Fruit fly (Drosophila melanogaster) whole organism, embryonic: ENCODE measurements around the gene lmd.

Experiments used
- Abd-B ChIP-seq: fragments of 200-800 bp; sonication (Bioruptor generic); optimal IDR thresholded peaks from 2 replicates; lab custom pipeline; 2018; ENCODE audit warnings: missing biosample characterization, mild to moderate bottlenecking, missing genetic modification characterization, moderate library complexity
- Blimp-1 ChIP-seq: fragments of 200-800 bp; sonication (Bioruptor generic); optimal IDR thresholded peaks from 3 replicates; lab custom pipeline; 2018; ENCODE audit warnings: missing biosample characterization, missing genetic modification characterization, mild to moderate bottlenecking, moderate library complexity, missing genetic modification reagents
- CG10267 ChIP-seq: fragments of 200-800 bp; sonication (Bioruptor generic); optimal IDR thresholded peaks from 2 replicates; lab custom pipeline; 2018; ENCODE audit warnings: missing biosample characterization, mild to moderate bottlenecking, missing genetic modification characterization, moderate library complexity
- CG11085 ChIP-seq: fragments of 200-800 bp; sonication (Bioruptor generic); IDR thresholded peaks from 2 replicates; pipeline ENCODE4 v1.3.6; 2022; ENCODE audit warnings: missing biosample characterization, missing genetic modification characterization
- CG11093 ChIP-seq: fragments of 200-800 bp; sonication (Bioruptor generic); IDR thresholded peaks from 3 replicates; pipeline ENCODE4 v1.3.6; 2022; ENCODE audit warnings: missing biosample characterization, missing genetic modification characterization
- CG12071 ChIP-seq: fragments of 200-800 bp; sonication (Bioruptor generic); optimal IDR thresholded peaks from 3 replicates; lab custom pipeline; 2018; ENCODE audit warnings: missing biosample characterization, mild to moderate bottlenecking, missing genetic modification characterization
- CG12744 ChIP-seq: fragments of 200-800 bp; sonication (Bioruptor generic); optimal IDR thresholded peaks from 2 replicates; lab custom pipeline; 2016; ENCODE audit warnings: missing biosample characterization, missing genetic modification characterization
- CG1529 ChIP-seq: fragments of 200-800 bp; sonication (Bioruptor generic); optimal IDR thresholded peaks from 3 replicates; lab custom pipeline; 2018; ENCODE audit warnings: missing biosample characterization, missing genetic modification characterization
- CG17359 ChIP-seq: fragments of 200-800 bp; sonication (Bioruptor generic); optimal IDR thresholded peaks from 3 replicates; lab custom pipeline; 2018; ENCODE audit warnings: missing biosample characterization, mild to moderate bottlenecking, missing genetic modification characterization, moderate library complexity
- CG18262 ChIP-seq: fragments of 200-800 bp; optimal IDR thresholded peaks from 3 replicates; lab custom pipeline; 2019; ENCODE audit warnings: missing biosample characterization, mild to moderate bottlenecking, missing genetic modification characterization, moderate library complexity
- CG3065 ChIP-seq: fragments of 200-800 bp; sonication (Bioruptor generic); optimal IDR thresholded peaks from 2 replicates; lab custom pipeline; 2016; ENCODE audit warnings: missing biosample characterization, missing genetic modification characterization
- CG31365 ChIP-seq: fragments of 200-800 bp; sonication (Bioruptor generic); optimal IDR thresholded peaks from 2 replicates; lab custom pipeline; 2018; ENCODE audit warnings: missing biosample characterization, mild to moderate bottlenecking, missing genetic modification characterization
- CG34422 ChIP-seq: fragments of 200-800 bp; sonication (Bioruptor generic); IDR thresholded peaks from 3 replicates; pipeline ENCODE4 v1.3.6; 2022; ENCODE audit warnings: missing biosample characterization, missing genetic modification characterization
- CG4282 ChIP-seq: fragments of 200-800 bp; sonication (Bioruptor generic); optimal IDR thresholded peaks from 2 replicates; lab custom pipeline; 2016; ENCODE audit warnings: missing biosample characterization, missing genetic modification characterization
- CG4360 ChIP-seq: fragments of 200-800 bp; sonication (Bioruptor generic); IDR thresholded peaks from 2 replicates; pipeline ENCODE4 v1.3.6; 2022; ENCODE audit warnings: missing biosample characterization, missing genetic modification characterization
- CG4730 ChIP-seq: fragments of 200-800 bp; sonication (Bioruptor generic); IDR thresholded peaks from 2 replicates; pipeline ENCODE4 v1.3.6; 2022; ENCODE audit warnings: missing biosample characterization, missing genetic modification characterization
- CG7963 ChIP-seq: fragments of 200-800 bp; sonication (Bioruptor generic); IDR thresholded peaks from 3 replicates; pipeline ENCODE4 v1.3.6; 2022; ENCODE audit warnings: missing biosample characterization, missing genetic modification characterization; ENCODE audit not compliant: partially characterized antibody
- Dek ChIP-seq: fragments of 200-800 bp; sonication (Bioruptor generic); optimal IDR thresholded peaks from 3 replicates; lab custom pipeline; 2019; ENCODE audit warnings: missing biosample characterization, mild to moderate bottlenecking, missing genetic modification characterization, moderate library complexity
- Dp ChIP-seq: fragments of 200-800 bp; sonication (Bioruptor generic); optimal IDR thresholded peaks from 2 replicates; lab custom pipeline; 2018; ENCODE audit warnings: missing biosample characterization, mild to moderate bottlenecking, missing genetic modification characterization, moderate library complexity
- Ets65A ChIP-seq: fragments of 200-800 bp; sonication (Bioruptor generic); peaks from one replicate; lab custom pipeline; 2016; ENCODE audit warnings: missing biosample characterization, missing genetic modification characterization
- Fer1 ChIP-seq: fragments of 200-800 bp; sonication (Bioruptor generic); optimal IDR thresholded peaks from 2 replicates; lab custom pipeline; 2017; ENCODE audit warnings: missing biosample characterization, mild to moderate bottlenecking, missing genetic modification characterization
- Hr39 ChIP-seq: fragments of >200 bp; optimal IDR thresholded peaks from 2 replicates; lab custom pipeline; 2017
- Myb ChIP-seq: fragments of 200-800 bp; sonication (Bioruptor generic); optimal IDR thresholded peaks from 2 replicates; lab custom pipeline; 2016; ENCODE audit warnings: missing biosample characterization, missing genetic modification characterization
- NK7.1 ChIP-seq: fragments of 200-800 bp; sonication (Bioruptor generic); optimal IDR thresholded peaks from 3 replicates; lab custom pipeline; 2016; ENCODE audit warnings: missing biosample characterization, missing genetic modification characterization
- Opbp ChIP-seq: fragments of 200-800 bp; sonication (Bioruptor generic); IDR thresholded peaks from 3 replicates; pipeline ENCODE4 v1.3.6; 2022; ENCODE audit warnings: missing biosample characterization, missing genetic modification characterization; ENCODE audit not compliant: partially characterized antibody
- Sox102F ChIP-seq: fragments of 200-800 bp; sonication (Bioruptor generic); optimal IDR thresholded peaks from 2 replicates; lab custom pipeline; 2018; ENCODE audit warnings: missing biosample characterization, mild to moderate bottlenecking, missing genetic modification characterization, moderate library complexity
- Spps ChIP-seq: fragments of 200-800 bp; sonication (Bioruptor generic); optimal IDR thresholded peaks from 2 replicates; lab custom pipeline; 2018; ENCODE audit warnings: missing biosample characterization, mild to moderate bottlenecking, missing genetic modification characterization
- Sry-β ChIP-seq: fragments of 200-800 bp; sonication (Bioruptor generic); optimal IDR thresholded peaks from 2 replicates; lab custom pipeline; 2018; ENCODE audit warnings: missing biosample characterization, mild to moderate bottlenecking, missing genetic modification characterization, moderate library complexity
- bcd ChIP-seq: fragments of 200-800 bp; sonication (Bioruptor generic); optimal IDR thresholded peaks from 2 replicates; lab custom pipeline; 2017; ENCODE audit warnings: missing biosample characterization, mild to moderate bottlenecking, missing genetic modification characterization
- bsh ChIP-seq, 2 experiments: fragments of 200-800 bp; sonication (Bioruptor generic); optimal IDR thresholded peaks; 2 replicates each; lab custom pipeline; 2017 to 2018; ENCODE audit warnings: mild to moderate bottlenecking in 2 of 2, missing biosample characterization in 2 of 2, missing genetic modification characterization in 2 of 2, moderate library complexity in 1 of 2
- da ChIP-seq: fragments of 200-800 bp; sonication (Bioruptor generic); optimal IDR thresholded peaks from 2 replicates; lab custom pipeline; 2016; ENCODE audit warnings: missing biosample characterization, missing genetic modification characterization
- dan ChIP-seq: fragments of 200-800 bp; sonication (Bioruptor generic); IDR thresholded peaks from 2 replicates; pipeline ENCODE4 v1.3.6; 2022; ENCODE audit warnings: missing biosample characterization, missing genetic modification characterization
- dmrt11E ChIP-seq: fragments of 200-800 bp; sonication (Bioruptor generic); optimal IDR thresholded peaks from 3 replicates; lab custom pipeline; 2018; ENCODE audit warnings: missing biosample characterization, mild to moderate bottlenecking, missing genetic modification characterization, moderate library complexity
- eyg ChIP-seq: fragments of 200-800 bp; sonication (Bioruptor generic); optimal IDR thresholded peaks from 3 replicates; lab custom pipeline; 2016; ENCODE audit warnings: missing biosample characterization, missing genetic modification characterization
- fru ChIP-seq: fragments of >200 bp; optimal IDR thresholded peaks from 2 replicates; lab custom pipeline; 2017
- gem ChIP-seq: fragments of 200-800 bp; sonication (Bioruptor generic); optimal IDR thresholded peaks from 2 replicates; lab custom pipeline; 2019; ENCODE audit warnings: missing biosample characterization, mild to moderate bottlenecking, missing genetic modification characterization, moderate library complexity
- kah ChIP-seq: fragments of 200-800 bp; sonication (Bioruptor generic); optimal IDR thresholded peaks from 2 replicates; lab custom pipeline; 2018; ENCODE audit warnings: missing biosample characterization, mild to moderate bottlenecking, missing genetic modification characterization
- kni ChIP-seq: fragments of 200-800 bp; sonication (Bioruptor generic); optimal IDR thresholded peaks from 3 replicates; lab custom pipeline; 2017; ENCODE audit warnings: mild to moderate bottlenecking, missing biosample characterization, missing genetic modification reagents, missing genetic modification characterization
- lilli ChIP-seq: fragments of 200-800 bp; sonication (Bioruptor generic); optimal IDR thresholded peaks from 3 replicates; lab custom pipeline; 2016; ENCODE audit warnings: missing biosample characterization, missing genetic modification characterization
- nau ChIP-seq: fragments of 200-800 bp; sonication (Bioruptor generic); optimal IDR thresholded peaks from 3 replicates; lab custom pipeline; 2017; ENCODE audit warnings: missing biosample characterization, mild to moderate bottlenecking, missing genetic modification characterization, missing genetic modification reagents
- onecut ChIP-seq: fragments of 200-800 bp; sonication (Bioruptor generic); IDR thresholded peaks from 2 replicates; pipeline ENCODE4 v1.3.6; 2022; ENCODE audit warnings: missing biosample characterization, missing genetic modification characterization
- run ChIP-seq: fragments of 200-800 bp; sonication (Bioruptor generic); optimal IDR thresholded peaks from 3 replicates; lab custom pipeline; 2018; ENCODE audit warnings: missing biosample characterization, mild to moderate bottlenecking, missing genetic modification characterization
- schlank ChIP-seq: fragments of 200-800 bp; sonication (Bioruptor generic); optimal IDR thresholded peaks from 2 replicates; lab custom pipeline; 2018; ENCODE audit warnings: missing biosample characterization, mild to moderate bottlenecking, missing genetic modification characterization
- sob ChIP-seq: fragments of 200-800 bp; sonication (Bioruptor generic); IDR thresholded peaks from 2 replicates; pipeline ENCODE4 v1.3.6; 2022; ENCODE audit warnings: missing biosample characterization, missing genetic modification characterization
- sqz ChIP-seq: fragments of 200-800 bp; sonication (Bioruptor generic); optimal IDR thresholded peaks from 3 replicates; lab custom pipeline; 2018; ENCODE audit warnings: missing biosample characterization, mild to moderate bottlenecking, missing genetic modification characterization
- trh ChIP-seq: fragments of 200-800 bp; sonication (Bioruptor generic); optimal IDR thresholded peaks from 2 replicates; lab custom pipeline; 2016; ENCODE audit warnings: missing biosample characterization, missing genetic modification characterization
- unc-4 ChIP-seq: fragments of 200-800 bp; sonication (Bioruptor generic); IDR thresholded peaks from 2 replicates; pipeline ENCODE4 v1.3.6; 2022; ENCODE audit warnings: missing biosample characterization, missing genetic modification characterization; ENCODE audit not compliant: partially characterized antibody
- vnd ChIP-seq: fragments of 200-800 bp; sonication (Bioruptor generic); IDR thresholded peaks from 3 replicates; pipeline ENCODE4 v1.3.6; 2022; ENCODE audit warnings: missing biosample characterization, missing genetic modification characterization; ENCODE audit not compliant: partially characterized antibody
- wek ChIP-seq: fragments of 200-800 bp; sonication (Bioruptor generic); optimal IDR thresholded peaks from 3 replicates; lab custom pipeline; 2018; ENCODE audit warnings: missing biosample characterization, mild to moderate bottlenecking, missing genetic modification characterization, moderate library complexity
- zen2 ChIP-seq: fragments of 200-800 bp; sonication (Bioruptor generic); IDR thresholded peaks from 3 replicates; pipeline ENCODE4 v1.3.6; 2022; ENCODE audit warnings: missing biosample characterization, missing genetic modification characterization; ENCODE audit not compliant: partially characterized antibody

The lmd gene

dm6 chr3R:23053936-23054335 is 27.4 kb upstream of the lmd start, which contains the start of gene p53 (continued):
- TF ChIP-seq Dp (GFP tag; lab: Kevin White, UChicago) (peak; percentile 84), lilli (GFP tag; lab: Kevin White, UChicago) (peak; percentile 47), trh (GFP tag; lab: Kevin White, UChicago) (peak; percentile 47), vnd (GFP tag; lab: Robert Waterston, UW) (peak; percentile 59; the same call in 2 of the 3 replicates), da (peak; percentile 28), dan (GFP tag; lab: Robert Waterston, UW) (no peak), Abd-B (GFP tag; lab: Kevin White, UChicago) (peak; percentile 61), CG34422 (peak; percentile 68; the same call in 2 of the 3 replicates), kni (peak; percentile 26), onecut (GFP tag; lab: Robert Waterston, UW) (peak; percentile 74), CG18262 (tag; lab: Kevin White, UChicago) (peak; percentile 60), zen2 (GFP tag; lab: Robert Waterston, UW) (peak; percentile 64; the same call in 2 of the 3 replicates), Dek (tag; lab: Kevin White, UChicago) (peak; percentile 37), wek (GFP tag; lab: Kevin White, UChicago) (peak; percentile 81), schlank (tag; lab: Kevin White, UChicago) (peak; percentile 74), dmrt11E (tag; lab: Kevin White, UChicago) (peak; percentile 62), CG11093 (GFP tag; lab: Robert Waterston, UW) (no peak), gem (tag; lab: Kevin White, UChicago) (no peak), run (tag; lab: Kevin White, UChicago) (no peak), fru (no peak), CG12744 (GFP tag; lab: Kevin White, UChicago) (peak; percentile 78), CG31365 (tag; lab: Kevin White, UChicago) (peak; percentile 66), Fer1 (GFP tag; lab: Kevin White, UChicago) (peak; percentile 82), sqz (GFP tag; lab: Kevin White, UChicago) (peak; percentile 45), eyg (peak; percentile 68), Sox102F (peak; percentile 30), nau (peak; percentile 86), Sry-β (GFP tag; lab: Kevin White, UChicago) (peak; percentile 36), CG11085 (peak; percentile 70), CG4282 (GFP tag; lab: Kevin White, UChicago) (peak; percentile 30), Blimp-1 (GFP tag; lab: Kevin White, UChicago) (peak; percentile 41), Ets65A (GFP tag; lab: Kevin White, UChicago) (peak; percentile 99), Spps (tag; lab: Kevin White, UChicago) (no peak), CG1529 (GFP tag; lab: Kevin White, UChicago) (peak; percentile 60), NK7.1 (GFP tag; lab: Kevin White, UChicago) (peak; percentile 81), bsh (GFP tag; optimal IDR thresholded peaks at IDR 0.05; lab: Kevin White, UChicago) (peak in 1 of 2 experiments; percentile 64), CG7963 (peak; percentile 44; the same call in 1 of the 3 replicates), CG4730 (GFP tag; lab: Robert Waterston, UW) (peak; percentile 55), Hr39 (no peak), CG3065 (GFP tag; lab: Kevin White, UChicago) (no peak), Opbp (peak; percentile 86), CG4360 (GFP tag; lab: Robert Waterston, UW) (peak; percentile 46), bcd (peak; percentile 89), sob (GFP tag; lab: Robert Waterston, UW) (peak; percentile 80), unc-4 (GFP tag; lab: Robert Waterston, UW) (peak; percentile 76), CG10267 (peak; percentile 64), CG12071 (GFP tag; lab: Kevin White, UChicago) (peak; percentile 82), CG17359 (tag; lab: Kevin White, UChicago) (peak; percentile 72), kah (GFP tag; lab: Kevin White, UChicago) (peak; percentile 40), Myb (peak; percentile 56)
